Fruit fly (Drosophila melanogaster) whole organism, adult: Measurements from ENCODE around the gene CG11560.
A peak's percentile ranks its signal among the peaks of the same experiment; 100 is the strongest.

Experiments
- CG11617 ChIP-seq: fragments of 200-800 bp; sonication (Bioruptor generic); optimal IDR thresholded peaks from 2 replicates; lab custom pipeline; 2017; ENCODE audit warnings: mild to moderate bottlenecking, missing biosample characterization, missing genetic modification reagents, missing genetic modification characterization
- CG14711 ChIP-seq: fragments of 200-800 bp; sonication (Bioruptor generic); optimal IDR thresholded peaks from 2 replicates; lab custom pipeline; 2018; ENCODE audit warnings: missing biosample characterization, mild to moderate bottlenecking, missing genetic modification characterization, moderate library complexity
- CG33017 ChIP-seq: fragments of 200-800 bp; sonication (Bioruptor generic); optimal IDR thresholded peaks from 2 replicates; lab custom pipeline; 2018; ENCODE audit warnings: missing biosample characterization, mild to moderate bottlenecking, missing genetic modification characterization, moderate library complexity
- CG7045 ChIP-seq: fragments of 200-800 bp; sonication (Bioruptor generic); optimal IDR thresholded peaks from 2 replicates; lab custom pipeline; 2017; ENCODE audit warnings: missing biosample characterization, mild to moderate bottlenecking, missing genetic modification characterization
- kay ChIP-seq: fragments of 200-800 bp; sonication (Bioruptor generic); peaks from one replicate; lab custom pipeline; 2016; ENCODE audit warnings: missing biosample characterization, missing genetic modification characterization, borderline replicate concordance

DNA sequence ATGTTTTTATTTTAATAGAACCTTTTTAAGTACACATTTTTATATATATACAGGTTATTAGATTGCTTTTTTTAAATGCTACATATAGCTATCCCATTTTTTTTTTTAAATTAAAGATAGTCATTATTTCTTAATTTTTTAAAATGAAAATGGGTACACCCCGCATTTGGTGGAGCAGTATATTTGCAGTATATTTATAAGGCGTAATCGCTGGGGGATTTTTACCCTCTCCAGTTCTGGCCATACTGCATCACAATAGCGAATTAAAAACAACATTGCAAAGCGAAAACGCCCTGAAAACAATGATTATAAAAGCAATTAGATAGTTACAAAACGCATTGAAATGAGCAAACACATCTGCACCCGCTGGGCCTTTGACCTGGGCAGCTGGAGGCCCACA lies 29.2 kb downstream of the CG11560 start, which contains the start of gene CG32099:
- TF ChIP-seq CG11617 (GFP tag; lab: Kevin White, UChicago) (no peak), CG7045 (GFP tag; lab: Kevin White, UChicago) (no peak), CG14711 (peak; percentile 13), CG33017 (tag; lab: Kevin White, UChicago) (no peak), kay (GFP tag; lab: Kevin White, UChicago) (no peak)
